Worm (Caenorhabditis elegans) whole organism, L4/young adult: ENCODE results near the gene F52D2.7.

ENCODE experiments used
- W03F9.2 ChIP-seq: fragments of 150-350 bp; optimal IDR thresholded peaks from 2 replicates; lab custom pipeline; 2014; ENCODE audit warnings: missing biosample characterization, missing genetic modification characterization
- dao-5 ChIP-seq: sonication (generic microtip); optimal IDR thresholded peaks from 2 replicates; lab custom pipeline; 2016; ENCODE audit warnings: missing genotype, missing genetic modification characterization, moderate library complexity, missing compliant biosample characterization
- him-1 ChIP-seq: sonication (generic microtip); optimal IDR thresholded peaks from 2 replicates; lab custom pipeline; 2016; ENCODE audit warnings: missing genotype, missing genetic modification reagents, missing genetic modification characterization, missing compliant biosample characterization

DNA sequence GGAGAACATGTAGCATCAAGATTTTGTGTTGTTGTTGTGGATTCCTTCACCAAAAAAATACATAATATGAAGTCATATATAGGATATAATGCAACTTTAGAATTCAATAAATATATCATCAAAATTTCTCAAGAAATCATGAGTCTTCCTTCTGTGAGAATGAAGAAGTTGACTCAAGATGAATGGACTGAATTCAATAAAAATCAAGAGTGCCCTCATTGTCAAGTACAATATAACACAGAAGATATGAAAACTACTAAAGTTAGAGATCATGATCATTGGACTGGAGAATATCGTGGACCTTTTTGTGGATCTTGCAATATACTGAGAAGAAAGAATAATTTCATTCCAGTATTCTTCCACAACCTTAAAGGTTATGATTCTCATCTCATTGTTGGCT, 26.9 kb upstream of the F52D2.7 start:
- TF ChIP-seq dao-5 (no peak), him-1 (tag; lab: Kevin White, UChicago) (no peak), W03F9.2 (tag; lab: Kevin White, UChicago) (no peak)
